Worm (Caenorhabditis elegans) whole organism, L2 larva: Measurements from ENCODE around the gene fbxb-111.

Experiments used
- ceh-82 ChIP-seq: fragments of 150-350 bp; optimal IDR thresholded peaks from 2 replicates; lab custom pipeline; 2014; ENCODE audit warnings: missing biosample characterization, missing genetic modification characterization
- ztf-11 ChIP-seq: sonication (generic microtip); optimal IDR thresholded peaks from 2 replicates; lab custom pipeline; 2017; ENCODE audit warnings: missing biosample characterization, missing genetic modification characterization

ce11 chrII:2741405-2741804 is 33.4 kb downstream of the fbxb-111 start:
- TF ChIP-seq ztf-11 (tag; lab: Kevin White, UChicago) = no peak
- TF ChIP-seq ceh-82 (tag; lab: Kevin White, UChicago) = no peak
